Worm (Caenorhabditis elegans): ENCODE measurements around the gene F38E1.6.

F38E1.6 gene

ce11 chrV:8327080-8327479 is 32.8 kb upstream of the F38E1.6 start (continued):
- TF ChIP-seq bed-1 (GFP tag; IDR thresholded peaks at IDR 0.05) (no peak), cebp-1 (GFP tag; IDR thresholded peaks at IDR 0.05) (no peak), cebp-1 (tag; optimal IDR thresholded peaks at IDR 0.05) (no peak), snpc-1.3 (tag; optimal IDR thresholded peaks at IDR 0.05; ENCODE audit: insufficient read depth) (no peak), dox-1 (GFP tag; IDR thresholded peaks at IDR 0.05) (no peak), tlf-1 (GFP tag; optimal IDR thresholded peaks at IDR 0.05) (no peak), efl-1 (GFP tag; optimal IDR thresholded peaks at IDR 0.05) (peak; percentile 14)

ce11 chrV:8329390-8329789 is 30.5 kb upstream of the F38E1.6 start:
- peak; percentile 80; the same call in 1 of the 2 replicates for TF ChIP-seq madf-3 (GFP tag; IDR thresholded peaks at IDR 0.05)
- TF ChIP-seq F33H1.4 (GFP tag; IDR thresholded peaks at IDR 0.05): 0 out of 2 replicates have a peak, but pooled peaks have one; percentile 25
- 0 out of 2 replicates have a peak, but pooled peaks have one; percentile 60 for TF ChIP-seq F39B2.1 (GFP tag; IDR thresholded peaks at IDR 0.05)
- TF ChIP-seq B0019.2 (GFP tag; conservative IDR thresholded peaks at IDR 0.05): peak; percentile 40; the same call in 1 of the 2 replicates
- 0 out of 2 replicates have a peak, but pooled peaks have one; percentile 49 for TF ChIP-seq ztf-28 (GFP tag; IDR thresholded peaks at IDR 0.05)
- TF ChIP-seq egl-18 (GFP tag; IDR thresholded peaks at IDR 0.05): 0 out of 2 replicates have a peak, but pooled peaks have one; percentile 63
- peak; percentile 85 for TF ChIP-seq ceh-40 (GFP tag; IDR thresholded peaks at IDR 0.05)
- 0 out of 2 replicates have a peak, but pooled peaks have one; percentile 15 for TF ChIP-seq ceh-100 (GFP tag; IDR thresholded peaks at IDR 0.05)
- TF ChIP-seq D2030.7 (GFP tag; IDR thresholded peaks at IDR 0.05): peak; percentile 16; the same call in 1 of the 2 replicates
- 0 out of 2 replicates have a peak, but pooled peaks have one; percentile 70 for TF ChIP-seq let-526 (GFP tag; IDR thresholded peaks at IDR 0.05)
- 0 out of 2 replicates have a peak, but pooled peaks have one; percentile 84 for TF ChIP-seq aptf-3 (GFP tag; IDR thresholded peaks at IDR 0.05)
- 0 out of 2 replicates have a peak, but pooled peaks have one; percentile 82 for TF ChIP-seq F37B4.10 (GFP tag; IDR thresholded peaks at IDR 0.05)
- 0 out of 2 replicates have a peak, but pooled peaks have one; percentile 18 for TF ChIP-seq ceh-58 (GFP tag; IDR thresholded peaks at IDR 0.05)
- peak; percentile 77; the same call in 1 of the 2 replicates for TF ChIP-seq cebp-2 (GFP tag; IDR thresholded peaks at IDR 0.05)
- TF ChIP-seq egrh-3 (GFP tag; IDR thresholded peaks at IDR 0.05): peak; percentile 70
- TF ChIP-seq hmg-20 (GFP tag; IDR thresholded peaks at IDR 0.05): 0 out of 2 replicates have a peak, but pooled peaks have one; percentile 28

- TF ChIP-seq ztf-22 (GFP tag; optimal IDR thresholded peaks at IDR 0.05): no peak
- TF ChIP-seq nhr-120 (GFP tag; IDR thresholded peaks at IDR 0.05): no peak
- TF ChIP-seq C06A6.2 (GFP tag; conservative IDR thresholded peaks at IDR 0.05): no peak
- TF ChIP-seq snpc-4 (GFP tag; optimal IDR thresholded peaks at IDR 0.05): no peak
- TF ChIP-seq snpc-4 (tag; optimal IDR thresholded peaks at IDR 0.05): no peak
- no peak for TF ChIP-seq unc-62 (GFP tag; optimal IDR thresholded peaks at IDR 0.05)
- TF ChIP-seq madf-8 (GFP tag; conservative IDR thresholded peaks at IDR 0.05): no peak
- TF ChIP-seq F22D6.2 (tag; optimal IDR thresholded peaks at IDR 0.05): no peak
- no peak for TF ChIP-seq D2030.7 (GFP tag; IDR thresholded peaks at IDR 0.05)
- no peak for TF ChIP-seq B0019.2 (GFP tag; conservative IDR thresholded peaks at IDR 0.05)
These were observed 25.5 kb upstream of the F38E1.6 start, which contains the start of gene tmd-2 for ce11 chrV:8334360-8334759. Gene tmd-2, plus strand, starts transcription at chrV:8334660.

ce11 chrV:8335620-8336019 is 24.3 kb upstream of the F38E1.6 start:
- TF ChIP-seq D2030.7 (GFP tag; IDR thresholded peaks at IDR 0.05) (no peak), athp-1 (tag; optimal IDR thresholded peaks at IDR 0.05) (no peak), cebp-1 (GFP tag; IDR thresholded peaks at IDR 0.05) (peak; percentile 51; the same call in 1 of the 2 replicates), cebp-1 (tag; optimal IDR thresholded peaks at IDR 0.05) (peak; percentile 78), Y56A3A.18 (GFP tag; IDR thresholded peaks at IDR 0.05) (no peak), repo-1 (tag; optimal IDR thresholded peaks at IDR 0.05) (no peak)

Measured in whole organism, young adult.